Worm (Caenorhabditis elegans) whole organism, L3 larva: Measurements from ENCODE around the gene tbc-12.

Experiments used
- mdl-1 ChIP-seq: fragments of 150-350 bp; optimal IDR thresholded peaks from 2 replicates; lab custom pipeline; 2014; ENCODE audit warnings: missing biosample characterization, missing genetic modification characterization
- unc-62 ChIP-seq: fragments of 150-350 bp; sonication (generic microtip); optimal IDR thresholded peaks from 4 replicates; lab custom pipeline; 2014; ENCODE audit warnings: missing biosample characterization, missing genetic modification reagents, missing genetic modification characterization

- TF ChIP-seq mdl-1 (tag; lab: Kevin White, UChicago): no peak
- no peak for TF ChIP-seq unc-62 (GFP tag; lab: Kevin White, UChicago)
Measured at ce11 chrX:2541003-2541521, 8.8 kb upstream of the tbc-12 start, which contains the start of gene F52H2.3.
